Worm (Caenorhabditis elegans) whole organism, late embryonic: ENCODE data around the gene lpr-2.

ENCODE experiments used
- ama-1 ChIP-seq: fragments of 150-350 bp; optimal IDR thresholded peaks from 2 replicates; lab custom pipeline; 2014
- che-1 ChIP-seq: sonication (generic microtip); optimal IDR thresholded peaks from 2 replicates; lab custom pipeline; 2016; ENCODE audit warnings: mild to moderate bottlenecking, missing genetic modification characterization, missing compliant biosample characterization
- elt-2 ChIP-seq: sonication (generic microtip); optimal IDR thresholded peaks from 2 replicates; lab custom pipeline; 2016; ENCODE audit warnings: missing genetic modification reagents, missing genetic modification characterization, missing compliant biosample characterization
- nhr-11 ChIP-seq: fragments of 150-350 bp; optimal IDR thresholded peaks from 2 replicates; lab custom pipeline; 2014; ENCODE audit warnings: missing biosample characterization, missing genetic modification characterization
- pha-2 ChIP-seq: sonication (generic microtip); optimal IDR thresholded peaks from 2 replicates; lab custom pipeline; 2017; ENCODE audit warnings: mild to moderate bottlenecking, missing genetic modification characterization, missing compliant biosample characterization
- pha-4 ChIP-seq: fragments of 150-350 bp; optimal IDR thresholded peaks from 2 replicates; lab custom pipeline; 2018; ENCODE audit warnings: missing biosample characterization, missing genetic modification reagents, missing genetic modification characterization
- unc-3 ChIP-seq, 2 experiments: fragments of 200-800 bp in 1 of 2; sonication (Bioruptor generic) in 1 of 2; sonication (generic microtip) in 1 of 2; conservative IDR thresholded peaks in 1 of 2; optimal IDR thresholded peaks in 1 of 2; 2 replicates each; pipeline versions ENCODE4 v1.3.6 to Lab custom; 2016 to 2022; ENCODE audit warnings: missing compliant biosample characterization in 2 of 2, missing genetic modification characterization in 2 of 2, missing genetic modification reagents in 1 of 2
- unc-55 ChIP-seq: sonication (generic microtip); optimal IDR thresholded peaks from 2 replicates; lab custom pipeline; 2017; ENCODE audit warnings: missing biosample characterization, missing genetic modification reagents, missing genetic modification characterization

DNA sequence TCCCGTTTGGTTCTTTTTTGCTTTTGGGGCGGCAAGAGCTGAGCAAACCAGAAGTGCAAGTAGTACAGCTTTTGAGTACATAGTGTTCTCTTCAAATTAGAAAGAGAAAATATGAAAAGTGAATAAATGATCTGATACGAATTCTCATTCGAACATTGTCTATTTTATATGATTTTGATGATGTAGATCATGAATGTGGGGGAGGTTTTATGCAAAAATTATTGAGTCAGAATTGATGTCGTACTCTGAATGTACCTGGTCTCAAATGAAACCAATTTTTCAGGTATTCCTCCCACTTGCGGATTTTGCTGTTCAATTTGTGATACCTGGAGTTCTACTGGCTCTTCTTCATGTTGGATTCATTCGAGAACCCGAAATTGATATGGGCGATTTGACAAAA, 38.8 kb upstream of the lpr-2 start, which contains the start of gene K01A6.4:
- TF ChIP-seq elt-2 (no peak), pha-4 (tag; lab: Kevin White, UChicago) (no peak), ama-1 (lab: Kevin White, UChicago) (no peak), unc-3 (GFP tag; conservative IDR thresholded peaks at IDR 0.05; lab: Robert Waterston, UW) (no peak), unc-3 (tag; optimal IDR thresholded peaks at IDR 0.05; lab: Kevin White, UChicago) (no peak), che-1 (tag; lab: Kevin White, UChicago) (no peak), unc-55 (GFP tag; lab: Kevin White, UChicago) (no peak), pha-2 (tag; lab: Kevin White, UChicago) (no peak), nhr-11 (tag; lab: Kevin White, UChicago) (no peak)
